Fruit fly (Drosophila melanogaster): Measurements from ENCODE around the gene CG7888.
A peak's percentile ranks its signal among the peaks of the same experiment; 100 is the strongest.

Gene CG7888

dm6 chr3L:11093046-11093520, 39.2 kb downstream of the CG7888 start, which contains the start of gene JIL-1 (continued):
- peak; percentile 83 for TF ChIP-seq Hnf4 (GFP tag; optimal IDR thresholded peaks at IDR 0.05)

dm6 chr3L:11094279-11094678, 40.4 kb downstream of the CG7888 start:
- TF ChIP-seq ey (GFP tag; optimal IDR thresholded peaks at IDR 0.05) (no peak), pan (optimal IDR thresholded peaks at IDR 0.05) (no peak)

- TF ChIP-seq woc (GFP tag; optimal IDR thresholded peaks at IDR 0.05) = peak; percentile 16
- TF ChIP-seq Rel (GFP tag; optimal IDR thresholded peaks at IDR 0.05) = no peak
- peak; percentile 90 for TF ChIP-seq Rel (tag; optimal IDR thresholded peaks at IDR 0.05)
- peak; percentile 7 for TF ChIP-seq Myc (optimal IDR thresholded peaks at IDR 0.05)
- TF ChIP-seq h (GFP tag; optimal IDR thresholded peaks at IDR 0.05) = peak; percentile 43
- no peak for TF ChIP-seq jim (GFP tag; optimal IDR thresholded peaks at IDR 0.05)
- peak; percentile 23 for TF ChIP-seq HLH106 (tag; optimal IDR thresholded peaks at IDR 0.05)
- TF ChIP-seq Sp1 (GFP tag; optimal IDR thresholded peaks at IDR 0.05) = peak; percentile 53
- peak; percentile 75 for TF ChIP-seq Vsx2 (GFP tag; optimal IDR thresholded peaks at IDR 0.05; ENCODE audit: partially characterized antibody)
- peak; percentile 16 for TF ChIP-seq rgr (GFP tag; optimal IDR thresholded peaks at IDR 0.05)
- peak; percentile 50 for TF ChIP-seq fru (GFP tag; optimal IDR thresholded peaks at IDR 0.05)
- TF ChIP-seq Hnf4 (GFP tag; optimal IDR thresholded peaks at IDR 0.05) = peak; percentile 49
- TF ChIP-seq sage (GFP tag; optimal IDR thresholded peaks at IDR 0.05) = peak; percentile 80
- no peak for TF ChIP-seq dl (GFP tag; optimal IDR thresholded peaks at IDR 0.05; ENCODE audit: insufficient read depth in 1 of 2, partially characterized antibody in 2 of 2)
- no peak for TF ChIP-seq Hr83 (GFP tag; optimal IDR thresholded peaks at IDR 0.05; ENCODE audit: poor library complexity, severe bottlenecking)
- TF ChIP-seq br (GFP tag; optimal IDR thresholded peaks at IDR 0.05) = peak; percentile 43
- no peak for TF ChIP-seq dmrt93B (GFP tag; optimal IDR thresholded peaks at IDR 0.05)
- TF ChIP-seq foxo (GFP tag; optimal IDR thresholded peaks at IDR 0.05) = peak; percentile 21 to 41
- peak; percentile 40 for TF ChIP-seq Dif (GFP tag; optimal IDR thresholded peaks at IDR 0.05; ENCODE audit: partially characterized antibody)
- TF ChIP-seq CG32264 (GFP tag; optimal IDR thresholded peaks at IDR 0.05) = peak; percentile 67
- no peak for TF ChIP-seq dsf (GFP tag; optimal IDR thresholded peaks at IDR 0.05; ENCODE audit: borderline replicate concordance)
- TF ChIP-seq psq (GFP tag; optimal IDR thresholded peaks at IDR 0.05) = peak; percentile 54
- peak; percentile 34 for TF ChIP-seq Jra (GFP tag; optimal IDR thresholded peaks at IDR 0.05)
- peak; percentile 78 for TF ChIP-seq brk (GFP tag; optimal IDR thresholded peaks at IDR 0.05)
Measured at dm6 chr3L:11096195-11096908, 42.5 kb downstream of the CG7888 start, which contains the start of the genes CG46439, Iyd and CG33947. CG46439 (minus strand) TSS chr3L:11096245. Iyd (minus strand) TSS chr3L:11096245. CG33947 (plus strand) TSS chr3L:11096496.

- TF ChIP-seq Vsx2 (GFP tag; optimal IDR thresholded peaks at IDR 0.05; ENCODE audit: partially characterized antibody) = no peak
- peak; percentile 85 for TF ChIP-seq CG9705 (GFP tag; optimal IDR thresholded peaks at IDR 0.05)
- peak; percentile 96 for TF ChIP-seq h (GFP tag; optimal IDR thresholded peaks at IDR 0.05)
- TF ChIP-seq CrebA (GFP tag; optimal IDR thresholded peaks at IDR 0.05; ENCODE audit: borderline replicate concordance) = no peak
- peak; percentile 91 for TF ChIP-seq psq (GFP tag; optimal IDR thresholded peaks at IDR 0.05)
- peak; percentile 81 for TF ChIP-seq GATAd (GFP tag; optimal IDR thresholded peaks at IDR 0.05)
- TF ChIP-seq HLH106 (tag; optimal IDR thresholded peaks at IDR 0.05) = peak; percentile 92
- peak; percentile 93 for TF ChIP-seq tai (GFP tag; optimal IDR thresholded peaks at IDR 0.05)
- TF ChIP-seq Hnf4 (GFP tag; optimal IDR thresholded peaks at IDR 0.05) = peak; percentile 92
- TF ChIP-seq Hr78 (GFP tag; optimal IDR thresholded peaks at IDR 0.05) = no peak
- peak; percentile 70 for TF ChIP-seq Rel (GFP tag; optimal IDR thresholded peaks at IDR 0.05)
- peak; percentile 71 for TF ChIP-seq Rel (tag; optimal IDR thresholded peaks at IDR 0.05)
- TF ChIP-seq dsf (GFP tag; optimal IDR thresholded peaks at IDR 0.05; ENCODE audit: borderline replicate concordance) = peak; percentile 80
- no peak for TF ChIP-seq Abd-B (GFP tag; optimal IDR thresholded peaks at IDR 0.05)
- TF ChIP-seq Jra (GFP tag; optimal IDR thresholded peaks at IDR 0.05) = peak; percentile 93
- no peak for TF ChIP-seq pan (optimal IDR thresholded peaks at IDR 0.05)
- peak; percentile 88 for TF ChIP-seq brk (GFP tag; optimal IDR thresholded peaks at IDR 0.05)
- peak; percentile 93 for TF ChIP-seq Sp1 (GFP tag; optimal IDR thresholded peaks at IDR 0.05)
- no peak for TF ChIP-seq lola (GFP tag; optimal IDR thresholded peaks at IDR 0.05)
- TF ChIP-seq sage (GFP tag; optimal IDR thresholded peaks at IDR 0.05) = peak; percentile 87
- peak; percentile 39 for TF ChIP-seq Mio (GFP tag; optimal IDR thresholded peaks at IDR 0.05)
- TF ChIP-seq fru (GFP tag; optimal IDR thresholded peaks at IDR 0.05) = peak; percentile 96
- TF ChIP-seq ey (GFP tag; optimal IDR thresholded peaks at IDR 0.05) = peak; percentile 95
- TF ChIP-seq CG32264 (GFP tag; optimal IDR thresholded peaks at IDR 0.05) = peak; percentile 88
- peak; percentile 95 for TF ChIP-seq br (GFP tag; optimal IDR thresholded peaks at IDR 0.05)
- TF ChIP-seq usp (GFP tag; optimal IDR thresholded peaks at IDR 0.05) = no peak
- TF ChIP-seq dl (GFP tag; optimal IDR thresholded peaks at IDR 0.05; ENCODE audit: insufficient read depth in 1 of 2, partially characterized antibody in 2 of 2) = no peak
- TF ChIP-seq Dif (GFP tag; optimal IDR thresholded peaks at IDR 0.05; ENCODE audit: partially characterized antibody) = no peak
- TF ChIP-seq jim (GFP tag; optimal IDR thresholded peaks at IDR 0.05) = no peak
- TF ChIP-seq Hr83 (GFP tag; optimal IDR thresholded peaks at IDR 0.05; ENCODE audit: poor library complexity, severe bottlenecking) = peak; percentile 82
- TF ChIP-seq sv (GFP tag; optimal IDR thresholded peaks at IDR 0.05) = peak; percentile 97
- peak; percentile 79 to 96 for TF ChIP-seq foxo (GFP tag; optimal IDR thresholded peaks at IDR 0.05)
- TF ChIP-seq rgr (GFP tag; optimal IDR thresholded peaks at IDR 0.05) = peak; percentile 95
- peak; percentile 89 for TF ChIP-seq woc (GFP tag; optimal IDR thresholded peaks at IDR 0.05)
- TF ChIP-seq OdsH (GFP tag; optimal IDR thresholded peaks at IDR 0.05) = peak; percentile 94
Measured at dm6 chr3L:11097982-11098663, 44.3 kb downstream of the CG7888 start, which contains the start of the genes Irbp18 and APP-BP1. Irbp18 (minus strand) TSS chr3L:11098186. APP-BP1 (plus strand) TSS chr3L:11098412.

Measured in whole organism, wandering third instar larva.